Worm (Caenorhabditis elegans) whole organism, L2 larva: Measurements from ENCODE around the gene pgm-2.

Experiments used
- F13H6.1 ChIP-seq: sonication (generic microtip); optimal IDR thresholded peaks from 2 replicates; lab custom pipeline; 2016; ENCODE audit warnings: missing genetic modification characterization, missing compliant biosample characterization
- R02D3.7 ChIP-seq: fragments of 150-350 bp; optimal IDR thresholded peaks from 2 replicates; lab custom pipeline; 2014; ENCODE audit warnings: missing biosample characterization, missing genetic modification characterization
- ama-1 ChIP-seq: fragments of 150-350 bp; optimal IDR thresholded peaks from 2 replicates; lab custom pipeline; 2018; ENCODE audit warnings: inconsistent platforms
- blmp-1 ChIP-seq: sonication (generic microtip); optimal IDR thresholded peaks from 2 replicates; lab custom pipeline; 2017; ENCODE audit warnings: missing genetic modification characterization, mild to moderate bottlenecking, missing compliant biosample characterization, antibody characterized with exemption, moderate library complexity; ENCODE audit not compliant: insufficient read depth
- ceh-16 ChIP-seq: fragments of 150-350 bp; optimal IDR thresholded peaks from 2 replicates; lab custom pipeline; 2014; ENCODE audit warnings: missing biosample characterization, missing genetic modification characterization
- ceh-82 ChIP-seq: fragments of 150-350 bp; optimal IDR thresholded peaks from 2 replicates; lab custom pipeline; 2014; ENCODE audit warnings: missing biosample characterization, missing genetic modification characterization
- egl-27 ChIP-seq: sonication (generic microtip); optimal IDR thresholded peaks from 3 replicates; lab custom pipeline; 2017; ENCODE audit warnings: missing biosample characterization, missing genetic modification reagents, missing genetic modification characterization
- elt-1 ChIP-seq: fragments of 150-350 bp; optimal IDR thresholded peaks from 2 replicates; lab custom pipeline; 2014; ENCODE audit warnings: missing biosample characterization, missing genetic modification characterization
- elt-3 ChIP-seq: sonication (generic microtip); optimal IDR thresholded peaks from 2 replicates; lab custom pipeline; 2017; ENCODE audit warnings: missing biosample characterization, missing genetic modification characterization
- fos-1 ChIP-seq: fragments of 150-350 bp; optimal IDR thresholded peaks from 2 replicates; lab custom pipeline; 2014; ENCODE audit warnings: missing biosample characterization, missing genetic modification characterization
- gmeb-1 ChIP-seq: fragments of 150-350 bp; optimal IDR thresholded peaks from 2 replicates; lab custom pipeline; 2014; ENCODE audit warnings: missing biosample characterization, missing genetic modification characterization
- lin-11 ChIP-seq: fragments of 150-350 bp; sonication (generic microtip); optimal IDR thresholded peaks from 2 replicates; lab custom pipeline; 2014; ENCODE audit warnings: missing biosample characterization, missing genetic modification characterization, inconsistent platforms, mixed read lengths
- lin-13 ChIP-seq: fragments of 150-350 bp; optimal IDR thresholded peaks from 2 replicates; lab custom pipeline; 2014; ENCODE audit warnings: missing biosample characterization, missing genetic modification reagents, missing genetic modification characterization
- lin-39 ChIP-seq: fragments of 150-350 bp; optimal IDR thresholded peaks from 2 replicates; lab custom pipeline; 2014; ENCODE audit warnings: missing biosample characterization, missing genetic modification reagents, missing genetic modification characterization
- lsy-2 ChIP-seq, 2 experiments: fragments of 150-350 bp in 1 of 2; sonication (generic microtip) in 1 of 2; optimal IDR thresholded peaks; 2 replicates each; lab custom pipeline; 2014 to 2017; ENCODE audit warnings: missing biosample characterization in 2 of 2, missing genetic modification characterization in 2 of 2
- mab-5 ChIP-seq: fragments of 150-350 bp; optimal IDR thresholded peaks from 2 replicates; lab custom pipeline; 2014; ENCODE audit warnings: missing biosample characterization, missing genetic modification characterization
- mbf-1 ChIP-seq: sonication (generic microtip); optimal IDR thresholded peaks from 2 replicates; lab custom pipeline; 2017; ENCODE audit warnings: missing biosample characterization, missing genetic modification characterization
- nhr-10 ChIP-seq: sonication (generic microtip); optimal IDR thresholded peaks from 2 replicates; lab custom pipeline; 2017; ENCODE audit warnings: missing biosample characterization, missing genetic modification characterization
- nhr-12 ChIP-seq: fragments of 150-350 bp; optimal IDR thresholded peaks from 2 replicates; lab custom pipeline; 2014; ENCODE audit warnings: missing biosample characterization, missing genetic modification characterization
- nhr-129 ChIP-seq: fragments of 150-350 bp; optimal IDR thresholded peaks from 2 replicates; lab custom pipeline; 2014; ENCODE audit warnings: missing biosample characterization, missing genetic modification characterization
- nhr-21 ChIP-seq: fragments of 150-350 bp; optimal IDR thresholded peaks from 2 replicates; lab custom pipeline; 2014; ENCODE audit warnings: missing biosample characterization, missing genetic modification characterization
- nhr-23 ChIP-seq: fragments of 150-350 bp; optimal IDR thresholded peaks from 2 replicates; lab custom pipeline; 2014; ENCODE audit warnings: missing biosample characterization, missing genetic modification reagents, missing genetic modification characterization
- nhr-237 ChIP-seq: fragments of 150-350 bp; optimal IDR thresholded peaks from 2 replicates; lab custom pipeline; 2014; ENCODE audit warnings: missing biosample characterization, missing genetic modification characterization
- nhr-25 ChIP-seq: fragments of 150-350 bp; sonication (generic microtip); optimal IDR thresholded peaks from 3 replicates; lab custom pipeline; 2014; ENCODE audit warnings: missing biosample characterization, missing genetic modification characterization
- sem-4 ChIP-seq: fragments of 150-350 bp; optimal IDR thresholded peaks from 2 replicates; lab custom pipeline; 2014; ENCODE audit warnings: missing biosample characterization, missing genetic modification reagents, missing genetic modification characterization
- skn-1 ChIP-seq: sonication (generic microtip); optimal IDR thresholded peaks from 2 replicates; lab custom pipeline; 2017; ENCODE audit warnings: missing biosample characterization, missing genetic modification characterization
- snpc-4 ChIP-seq: fragments of 150-350 bp; optimal IDR thresholded peaks from 2 replicates; lab custom pipeline; 2014; ENCODE audit warnings: missing biosample characterization, missing genetic modification characterization
- unc-39 ChIP-seq: fragments of 150-350 bp; optimal IDR thresholded peaks from 2 replicates; lab custom pipeline; 2014; ENCODE audit warnings: missing biosample characterization, missing genetic modification characterization
- unc-55 ChIP-seq: fragments of 150-350 bp; sonication (generic microtip); optimal IDR thresholded peaks from 3 replicates; lab custom pipeline; 2014; ENCODE audit warnings: missing biosample characterization, missing genetic modification reagents, missing genetic modification characterization
- zag-1 ChIP-seq: fragments of 150-350 bp; optimal IDR thresholded peaks from 2 replicates; lab custom pipeline; 2014; ENCODE audit warnings: missing biosample characterization, missing genetic modification characterization
- ztf-1 ChIP-seq: fragments of 200-800 bp; sonication (Bioruptor generic); conservative IDR thresholded peaks from 2 replicates; pipeline ENCODE4 v1.3.6; 2022; ENCODE audit warnings: missing genetic modification characterization, missing compliant biosample characterization
- ztf-11 ChIP-seq: sonication (generic microtip); optimal IDR thresholded peaks from 2 replicates; lab custom pipeline; 2017; ENCODE audit warnings: missing biosample characterization, missing genetic modification characterization
- ztf-4 ChIP-seq: fragments of 150-350 bp; optimal IDR thresholded peaks from 2 replicates; lab custom pipeline; 2014; ENCODE audit warnings: missing biosample characterization, missing genetic modification characterization

The pgm-2 gene

ce11 chrIII:13340504-13341274 lies 41.5 kb downstream of the pgm-2 start:
- TF ChIP-seq lsy-2 (tag; optimal IDR thresholded peaks at IDR 0.05; lab: Kevin White, UChicago) = peak in 1 of 2 experiments; percentile 72
- no peak for TF ChIP-seq nhr-21 (tag; lab: Kevin White, UChicago)
- TF ChIP-seq unc-55 (GFP tag; lab: Kevin White, UChicago) = peak; percentile 46
- TF ChIP-seq lin-13 = peak; percentile 68
- peak; percentile 66 for TF ChIP-seq gmeb-1 (tag; lab: Kevin White, UChicago)

ce11 chrIII:13341275-13341626 lies 42.1 kb downstream of the pgm-2 start, which contains the start of gene nud-1:
Gene nud-1 (plus strand): TSS chrIII:13341527.
- TF ChIP-seq mbf-1 (tag; lab: Kevin White, UChicago) = no peak
- TF ChIP-seq sem-4 (tag; lab: Kevin White, UChicago) = no peak
- TF ChIP-seq nhr-129 (tag; lab: Kevin White, UChicago) = no peak
- no peak for TF ChIP-seq ceh-16
- TF ChIP-seq nhr-237 = no peak
- no peak for TF ChIP-seq nhr-12 (tag; lab: Kevin White, UChicago)
- no peak for TF ChIP-seq ztf-4 (tag; lab: Kevin White, UChicago)
- TF ChIP-seq skn-1 (tag; lab: Kevin White, UChicago) = no peak
- TF ChIP-seq nhr-10 = no peak
- no peak for TF ChIP-seq ztf-1
- TF ChIP-seq nhr-21 (tag; lab: Kevin White, UChicago) = no peak
- TF ChIP-seq snpc-4 (tag; lab: Kevin White, UChicago) = no peak
- no peak for TF ChIP-seq ztf-11 (tag; lab: Kevin White, UChicago)
- no peak for TF ChIP-seq F13H6.1
- no peak for TF ChIP-seq zag-1 (tag; lab: Kevin White, UChicago)
- no peak for TF ChIP-seq lin-13
- no peak for TF ChIP-seq nhr-23 (tag; lab: Kevin White, UChicago)
- TF ChIP-seq unc-39 (tag; lab: Kevin White, UChicago) = no peak
- no peak for TF ChIP-seq ceh-82
- TF ChIP-seq lin-11 (tag; lab: Kevin White, UChicago) = no peak

- TF ChIP-seq ztf-11 (tag; lab: Kevin White, UChicago) (no peak), skn-1 (tag; lab: Kevin White, UChicago) (no peak), fos-1 (tag; lab: Kevin White, UChicago) (no peak), mab-5 (no peak), ceh-82 (no peak), R02D3.7 (tag; lab: Kevin White, UChicago) (no peak), lsy-2 (tag; optimal IDR thresholded peaks at IDR 0.05; lab: Kevin White, UChicago) (no peak), nhr-10 (no peak), zag-1 (tag; lab: Kevin White, UChicago) (no peak), unc-39 (tag; lab: Kevin White, UChicago) (no peak), elt-3 (tag; lab: Kevin White, UChicago) (no peak), ztf-1 (no peak), elt-1 (tag; lab: Kevin White, UChicago) (no peak), lin-39 (tag; lab: Kevin White, UChicago) (no peak), blmp-1 (no peak), lin-11 (tag; lab: Kevin White, UChicago) (no peak), unc-55 (GFP tag; lab: Kevin White, UChicago) (no peak), nhr-25 (tag; lab: Kevin White, UChicago) (no peak), gmeb-1 (tag; lab: Kevin White, UChicago) (no peak), nhr-21 (tag; lab: Kevin White, UChicago) (no peak)
Observed at ce11 chrIII:13342079-13342734, 43.0 kb downstream of the pgm-2 start, which contains the start of gene dro-1. Gene dro-1 (plus strand): TSS chrIII:13342684.

- TF ChIP-seq nhr-129 (tag; lab: Kevin White, UChicago) (no peak), sem-4 (tag; lab: Kevin White, UChicago) (no peak), ama-1 (lab: Kevin White, UChicago) (no peak), ztf-4 (tag; lab: Kevin White, UChicago) (no peak), egl-27 (tag; lab: Kevin White, UChicago) (no peak), gmeb-1 (tag; lab: Kevin White, UChicago) (no peak), zag-1 (tag; lab: Kevin White, UChicago) (no peak), ztf-11 (tag; lab: Kevin White, UChicago) (no peak)
- TF ChIP-seq, all 48 proteins: peak for 0
Observed at ce11 chrIII:13343117-13343516, 43.9 kb downstream of the pgm-2 start, which contains the start of gene ife-1. Gene ife-1 (plus strand): TSS chrIII:13343417.
